Worm (Caenorhabditis elegans) whole organism, late embryonic: ENCODE data around the gene W09G12.6.

Source experiments
- ets-4 ChIP-seq: sonication (generic microtip); optimal IDR thresholded peaks from 2 replicates; lab custom pipeline; 2016; ENCODE audit warnings: missing genetic modification characterization, missing compliant biosample characterization
- pqm-1 ChIP-seq: sonication (generic microtip); optimal IDR thresholded peaks from 2 replicates; lab custom pipeline; 2016; ENCODE audit warnings: missing genetic modification characterization, missing compliant biosample characterization

DNA sequence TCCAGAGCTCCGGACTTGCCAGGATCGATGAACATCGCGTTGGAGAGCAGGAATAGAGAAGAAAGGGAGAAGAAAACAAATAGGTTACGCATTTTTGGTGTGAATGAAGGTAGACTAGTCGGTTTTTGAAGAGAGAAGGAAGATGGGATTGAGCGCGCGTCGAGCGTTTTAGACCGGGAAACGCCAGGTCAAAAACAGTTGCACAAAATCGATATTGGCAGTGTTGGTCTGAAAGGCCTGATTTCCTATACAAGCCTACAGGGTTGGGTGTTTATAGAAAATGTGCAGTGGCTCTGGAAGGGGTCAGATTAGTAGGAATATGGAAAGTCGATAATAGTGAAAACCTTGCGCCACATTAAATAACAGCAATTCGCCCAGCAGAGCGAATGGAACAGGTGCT, 26.8 kb upstream of the W09G12.6 start, which contains the start of gene dsl-2:
- TF ChIP-seq ets-4 (tag; lab: Kevin White, UChicago) (no peak), pqm-1 (tag; lab: Kevin White, UChicago) (no peak)
